Fruit fly (Drosophila melanogaster) whole organism, larva: ENCODE results near the gene CG12069.

ENCODE experiments used
- noc ChIP-seq: fragments of 200-800 bp; sonication (Bioruptor generic); optimal IDR thresholded peaks from 3 replicates; lab custom pipeline; 2019; ENCODE audit warnings: missing biosample characterization, mild to moderate bottlenecking, missing genetic modification characterization, moderate library complexity

Gene CG12069

dm6 chr3R:30695398-30695797 is at the start of gene CG12069:
Gene CG12069, minus strand, starts transcription at chr3R:30695498.
- no peak for TF ChIP-seq noc

- no peak for TF ChIP-seq noc
Observed at dm6 chr3R:30742580-30742979, 47.3 kb upstream of the CG12069 start, which contains the start of gene CG15543. Gene CG15543, plus strand, starts transcription at chr3R:30742880.

dm6 chr3R:30741371-30741770 is 46.1 kb upstream of the CG12069 start:
- no peak for TF ChIP-seq noc

dm6 chr3R:30735047-30735446 is 39.7 kb upstream of the CG12069 start:
- TF ChIP-seq noc: no peak

- no peak for TF ChIP-seq noc
Observed at dm6 chr3R:30734576-30734975, 39.3 kb upstream of the CG12069 start.

- no peak for TF ChIP-seq noc
Observed at dm6 chr3R:30733081-30733480, 37.8 kb upstream of the CG12069 start.

dm6 chr3R:30731065-30731464 is 35.8 kb upstream of the CG12069 start, which contains the start of gene CG11313:
Gene CG11313, minus strand, starts transcription at chr3R:30731165.
- no peak for TF ChIP-seq noc

- TF ChIP-seq noc: no peak
Observed at dm6 chr3R:30729013-30729412, 33.7 kb upstream of the CG12069 start.

- no peak for TF ChIP-seq noc
Observed at dm6 chr3R:30725787-30726186, 30.5 kb upstream of the CG12069 start, which contains the start of gene eIF4H2. Gene eIF4H2, plus strand, starts transcription at chr3R:30726087.

dm6 chr3R:30722374-30722773 is 27.1 kb upstream of the CG12069 start:
- TF ChIP-seq noc: no peak

dm6 chr3R:30721215-30721862 is 26.0 kb upstream of the CG12069 start:
- TF ChIP-seq noc: no peak

dm6 chr3R:30718442-30718841 is 23.1 kb upstream of the CG12069 start:
- no peak for TF ChIP-seq noc

dm6 chr3R:30714395-30714794 is 19.1 kb upstream of the CG12069 start:
- no peak for TF ChIP-seq noc

dm6 chr3R:30710442-30710841 is 15.1 kb upstream of the CG12069 start:
- TF ChIP-seq noc: no peak

dm6 chr3R:30709270-30709669 is 14.0 kb upstream of the CG12069 start:
- no peak for TF ChIP-seq noc

dm6 chr3R:30706021-30706420 is 10.7 kb upstream of the CG12069 start, which contains the start of gene CG31010:
Gene CG31010, minus strand, starts transcription at chr3R:30706121.
- TF ChIP-seq noc: no peak

- TF ChIP-seq noc: no peak
Observed at dm6 chr3R:30699165-30699564, 3.9 kb upstream of the CG12069 start.

dm6 chr3R:30697038-30697437 is 1.7 kb upstream of the CG12069 start, which contains the start of gene Pka-C2:
Gene Pka-C2, minus strand, starts transcription at chr3R:30697138.
- no peak for TF ChIP-seq noc

dm6 chr3R:30690251-30690650 is 5.0 kb downstream of the CG12069 start, which contains the start of gene Spn100A:
Gene Spn100A, plus strand, starts transcription at chr3R:30690642.
- TF ChIP-seq noc: no peak
